Fruit fly (Drosophila melanogaster): ENCODE results near the gene Rbfox1.

DNA sequence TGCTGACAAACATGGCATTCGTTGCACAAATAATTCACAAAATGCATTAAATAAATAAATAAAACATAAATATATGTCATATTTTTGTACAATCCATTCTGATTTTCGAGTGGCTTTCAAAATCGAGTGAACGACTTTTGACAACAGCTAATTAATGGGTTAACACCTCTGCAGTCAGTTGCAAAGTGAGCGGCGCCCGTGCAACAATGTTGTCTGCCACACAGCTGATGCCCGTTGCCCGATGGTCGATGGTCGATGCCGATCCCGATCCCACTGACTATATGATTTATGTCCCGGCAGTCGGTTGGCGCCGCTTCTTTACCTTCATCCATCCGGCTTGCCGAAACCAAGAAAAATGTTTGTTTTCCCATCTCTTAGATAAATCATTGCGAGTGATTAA lies 22.1 kb upstream of the Rbfox1 start:
- no peak for TF ChIP-seq CG13204 (GFP tag; optimal IDR thresholded peaks at IDR 0.05)
- TF ChIP-seq Ets98B (GFP tag; IDR thresholded peaks at IDR 0.05) = no peak
- no peak for TF ChIP-seq CG4496 (GFP tag; IDR thresholded peaks at IDR 0.05)
- TF ChIP-seq fd96Ca (GFP tag; IDR thresholded peaks at IDR 0.05) = no peak
- TF ChIP-seq D1 (tag; optimal IDR thresholded peaks at IDR 0.05) = no peak
- TF ChIP-seq Pif1A (GFP tag; optimal IDR thresholded peaks at IDR 0.05) = no peak
- TF ChIP-seq CG34367 (tag; optimal IDR thresholded peaks at IDR 0.05) = no peak
- TF ChIP-seq CG17806 (tag; optimal IDR thresholded peaks at IDR 0.05) = no peak
- no peak for TF ChIP-seq EcR (GFP tag; optimal IDR thresholded peaks at IDR 0.05)
- no peak for TF ChIP-seq Pif1B (GFP tag; optimal IDR thresholded peaks at IDR 0.05)
- TF ChIP-seq gl (tag; optimal IDR thresholded peaks at IDR 0.05) = no peak
- no peak for TF ChIP-seq CG8159 (tag; optimal IDR thresholded peaks at IDR 0.05)

Data from whole organism, pupa.